Worm (Caenorhabditis elegans) whole organism, late embryonic: ENCODE data around the gene unc-7.
A peak's percentile ranks its signal among the peaks of the same experiment; 100 is the strongest.

ENCODE experiments used
- C08G9.2 ChIP-seq: sonication (generic microtip); optimal IDR thresholded peaks from 2 replicates; lab custom pipeline; 2016; ENCODE audit warnings: mild to moderate bottlenecking, missing genetic modification characterization, moderate library complexity, missing compliant biosample characterization
- F13H6.1 ChIP-seq: sonication (generic microtip); optimal IDR thresholded peaks from 2 replicates; lab custom pipeline; 2016; ENCODE audit warnings: missing genetic modification characterization, missing compliant biosample characterization
- ahr-1 ChIP-seq: sonication (generic microtip); optimal IDR thresholded peaks from 2 replicates; lab custom pipeline; 2016; ENCODE audit warnings: missing genetic modification characterization, missing compliant biosample characterization
- ama-1 ChIP-seq: fragments of 150-350 bp; optimal IDR thresholded peaks from 2 replicates; lab custom pipeline; 2014
- ceh-19 ChIP-seq: fragments of 200-800 bp; sonication (Bioruptor generic); optimal IDR thresholded peaks from 2 replicates; lab custom pipeline; 2018; ENCODE audit warnings: mild to moderate bottlenecking, missing genetic modification characterization, missing compliant biosample characterization
- ceh-34 ChIP-seq: sonication (generic microtip); optimal IDR thresholded peaks from 2 replicates; lab custom pipeline; 2016; ENCODE audit warnings: mild to moderate bottlenecking, missing genetic modification characterization, missing compliant biosample characterization
- ceh-48 ChIP-seq: sonication (generic microtip); optimal IDR thresholded peaks from 2 replicates; lab custom pipeline; 2016; ENCODE audit warnings: missing genetic modification characterization, inconsistent platforms, missing compliant biosample characterization
- ceh-9 ChIP-seq: sonication (generic microtip); optimal IDR thresholded peaks from 2 replicates; lab custom pipeline; 2016; ENCODE audit warnings: mild to moderate bottlenecking, missing genetic modification characterization, inconsistent platforms, missing compliant biosample characterization
- elt-2 ChIP-seq: sonication (generic microtip); optimal IDR thresholded peaks from 2 replicates; lab custom pipeline; 2016; ENCODE audit warnings: missing genetic modification reagents, missing genetic modification characterization, missing compliant biosample characterization
- ets-4 ChIP-seq: sonication (generic microtip); optimal IDR thresholded peaks from 2 replicates; lab custom pipeline; 2016; ENCODE audit warnings: missing genetic modification characterization, missing compliant biosample characterization
- eyg-1 ChIP-seq: sonication (generic microtip); optimal IDR thresholded peaks from 2 replicates; lab custom pipeline; 2016; ENCODE audit warnings: missing genotype, missing genetic modification characterization, missing compliant biosample characterization
- fax-1 ChIP-seq: sonication (generic microtip); optimal IDR thresholded peaks from 2 replicates; lab custom pipeline; 2016; ENCODE audit warnings: missing genotype, missing genetic modification characterization, missing compliant biosample characterization
- fkh-6 ChIP-seq: sonication (generic microtip); optimal IDR thresholded peaks from 2 replicates; lab custom pipeline; 2016; ENCODE audit warnings: missing genetic modification characterization, missing compliant biosample characterization
- gmeb-2 ChIP-seq: sonication (generic microtip); optimal IDR thresholded peaks from 2 replicates; lab custom pipeline; 2016; ENCODE audit warnings: missing genetic modification characterization, inconsistent platforms, missing compliant biosample characterization
- hlh-15 ChIP-seq: sonication (generic microtip); optimal IDR thresholded peaks from 2 replicates; lab custom pipeline; 2016; ENCODE audit warnings: missing genetic modification characterization, missing compliant biosample characterization
- hlh-30 ChIP-seq: sonication (generic microtip); optimal IDR thresholded peaks from 2 replicates; lab custom pipeline; 2017; ENCODE audit warnings: antibody characterized with exemption, missing genetic modification characterization, missing compliant biosample characterization; ENCODE audit not compliant: insufficient read depth
- lim-6 ChIP-seq: sonication (generic microtip); optimal IDR thresholded peaks from 2 replicates; lab custom pipeline; 2016; ENCODE audit warnings: missing genetic modification characterization, missing compliant biosample characterization
- lin-11 ChIP-seq: fragments of 200-800 bp; sonication (Bioruptor generic); optimal IDR thresholded peaks from 2 replicates; lab custom pipeline; 2018; ENCODE audit warnings: mild to moderate bottlenecking, missing genetic modification characterization, missing compliant biosample characterization
- madf-2 ChIP-seq: sonication (generic microtip); optimal IDR thresholded peaks from 2 replicates; lab custom pipeline; 2017; ENCODE audit warnings: missing genetic modification characterization, missing compliant biosample characterization
- nfya-1 ChIP-seq: sonication (generic microtip); optimal IDR thresholded peaks from 2 replicates; lab custom pipeline; 2017; ENCODE audit warnings: missing genetic modification characterization, mild to moderate bottlenecking, missing compliant biosample characterization, antibody characterized with exemption, moderate library complexity
- nhr-11 ChIP-seq: fragments of 150-350 bp; optimal IDR thresholded peaks from 2 replicates; lab custom pipeline; 2014; ENCODE audit warnings: missing biosample characterization, missing genetic modification characterization
- nhr-232 ChIP-seq: sonication (generic microtip); optimal IDR thresholded peaks from 2 replicates; lab custom pipeline; 2016; ENCODE audit warnings: missing genetic modification characterization, missing compliant biosample characterization
- npax-4 ChIP-seq: sonication (generic microtip); optimal IDR thresholded peaks from 2 replicates; lab custom pipeline; 2016; ENCODE audit warnings: missing genetic modification characterization, missing compliant biosample characterization
- pat-9 ChIP-seq: fragments of 200-800 bp; sonication (Bioruptor generic); optimal IDR thresholded peaks from 2 replicates; lab custom pipeline; 2018; ENCODE audit warnings: mild to moderate bottlenecking, missing genetic modification characterization, moderate library complexity, missing compliant biosample characterization
- pha-2 ChIP-seq: sonication (generic microtip); optimal IDR thresholded peaks from 2 replicates; lab custom pipeline; 2017; ENCODE audit warnings: mild to moderate bottlenecking, missing genetic modification characterization, missing compliant biosample characterization
- pha-4 ChIP-seq: fragments of 150-350 bp; optimal IDR thresholded peaks from 2 replicates; lab custom pipeline; 2018; ENCODE audit warnings: missing biosample characterization, missing genetic modification reagents, missing genetic modification characterization
- ref-2 ChIP-seq: sonication (generic microtip); optimal IDR thresholded peaks from 2 replicates; lab custom pipeline; 2016; ENCODE audit warnings: missing genetic modification characterization, missing compliant biosample characterization
- rnt-1 ChIP-seq: sonication (generic microtip); optimal IDR thresholded peaks from 2 replicates; lab custom pipeline; 2016; ENCODE audit warnings: missing genetic modification characterization, missing compliant biosample characterization
- sox-4 ChIP-seq: sonication (generic microtip); optimal IDR thresholded peaks from 2 replicates; lab custom pipeline; 2017; ENCODE audit warnings: mild to moderate bottlenecking, missing genetic modification characterization, inconsistent platforms, missing compliant biosample characterization
- syd-9 ChIP-seq: sonication (generic microtip); optimal IDR thresholded peaks from 2 replicates; lab custom pipeline; 2016; ENCODE audit warnings: mild to moderate bottlenecking, missing genetic modification characterization, moderate library complexity, missing compliant biosample characterization
- tbx-2 ChIP-seq: sonication (generic microtip); optimal IDR thresholded peaks from 2 replicates; lab custom pipeline; 2016; ENCODE audit warnings: missing genetic modification characterization, missing compliant biosample characterization
- ttx-3 ChIP-seq: sonication (generic microtip); optimal IDR thresholded peaks from 2 replicates; lab custom pipeline; 2016; ENCODE audit warnings: missing genetic modification reagents, missing genetic modification characterization, missing compliant biosample characterization
- unc-3 ChIP-seq, 2 experiments: fragments of 200-800 bp in 1 of 2; sonication (Bioruptor generic) in 1 of 2; sonication (generic microtip) in 1 of 2; conservative IDR thresholded peaks in 1 of 2; optimal IDR thresholded peaks in 1 of 2; 2 replicates each; pipeline versions ENCODE4 v1.3.6 to Lab custom; 2016 to 2022; ENCODE audit warnings: missing compliant biosample characterization in 2 of 2, missing genetic modification characterization in 2 of 2, missing genetic modification reagents in 1 of 2
- unc-42 ChIP-seq: sonication (generic microtip); optimal IDR thresholded peaks from 2 replicates; lab custom pipeline; 2016; ENCODE audit warnings: missing genotype, missing genetic modification characterization, missing compliant biosample characterization
- unc-55 ChIP-seq: sonication (generic microtip); optimal IDR thresholded peaks from 2 replicates; lab custom pipeline; 2017; ENCODE audit warnings: missing biosample characterization, missing genetic modification reagents, missing genetic modification characterization
- unc-86 ChIP-seq: sonication (generic microtip); optimal IDR thresholded peaks from 2 replicates; lab custom pipeline; 2016; ENCODE audit warnings: missing genetic modification characterization, missing compliant biosample characterization

Gene unc-7

ce11 chrX:15092775-15093386 lies 54.7 kb downstream of the unc-7 start:
- TF ChIP-seq rnt-1 (no peak), pha-2 (no peak), eyg-1 (no peak), lim-6 (no peak), madf-2 (tag; lab: Kevin White, UChicago) (no peak), hlh-30 (tag; lab: Kevin White, UChicago) (no peak), ref-2 (tag; lab: Kevin White, UChicago) (no peak), gmeb-2 (tag; lab: Kevin White, UChicago) (no peak), unc-3 (GFP tag; conservative IDR thresholded peaks at IDR 0.05; lab: Robert Waterston, UW) (no peak), unc-3 (tag; optimal IDR thresholded peaks at IDR 0.05; lab: Kevin White, UChicago) (no peak), ceh-34 (tag; lab: Kevin White, UChicago) (no peak), ets-4 (tag; lab: Kevin White, UChicago) (no peak), syd-9 (tag; lab: Kevin White, UChicago) (no peak), npax-4 (tag; lab: Kevin White, UChicago) (no peak), ttx-3 (no peak)

- TF ChIP-seq nfya-1 (tag; lab: Kevin White, UChicago) (no peak), ceh-9 (tag; lab: Kevin White, UChicago) (no peak), ahr-1 (tag; lab: Kevin White, UChicago) (no peak), hlh-15 (tag; lab: Kevin White, UChicago) (no peak), ceh-19 (GFP tag; lab: Kevin White, UChicago) (no peak), ref-2 (tag; lab: Kevin White, UChicago) (no peak), pha-4 (tag; lab: Kevin White, UChicago) (no peak), C08G9.2 (no peak), rnt-1 (no peak), unc-86 (tag; lab: Kevin White, UChicago) (no peak), hlh-30 (tag; lab: Kevin White, UChicago) (no peak), fkh-6 (tag; lab: Kevin White, UChicago) (no peak), npax-4 (tag; lab: Kevin White, UChicago) (no peak), ama-1 (lab: Kevin White, UChicago) (no peak), pat-9 (no peak), sox-4 (no peak), unc-55 (no peak), eyg-1 (no peak), nhr-11 (no peak)
These were observed 58.4 kb downstream of the unc-7 start, which contains the start of gene flr-4 for ce11 chrX:15089123-15089522. Gene flr-4, plus strand, starts transcription at chrX:15089397.

- no peak for TF ChIP-seq fax-1 (tag; lab: Kevin White, UChicago)
- no peak for TF ChIP-seq nfya-1 (tag; lab: Kevin White, UChicago)
- TF ChIP-seq tbx-2 (tag; lab: Kevin White, UChicago) = no peak
- TF ChIP-seq madf-2 (tag; lab: Kevin White, UChicago) = no peak
- no peak for TF ChIP-seq lin-11 (tag; lab: Kevin White, UChicago)
These were observed 59.8 kb downstream of the unc-7 start for ce11 chrX:15087752-15088151.

- TF ChIP-seq nhr-232 (no peak), ets-4 (tag; lab: Kevin White, UChicago) (no peak), pha-2 (no peak)
- TF ChIP-seq, all 69 proteins: peak for 0
These were observed 63.1 kb downstream of the unc-7 start, which contains the start of gene F09B12.5 for ce11 chrX:15084395-15084794. Gene F09B12.5, plus strand, starts transcription at chrX:15084695.

- TF ChIP-seq ceh-48 (tag; lab: Kevin White, UChicago) (peak; percentile 34), elt-2 (tag; lab: Kevin White, UChicago) (peak; percentile 38), F13H6.1 (tag; lab: Kevin White, UChicago) (no peak), unc-42 (tag; lab: Kevin White, UChicago) (peak; percentile 15)
These were observed 63.7 kb downstream of the unc-7 start, which contains the start of gene H40L08.1 for ce11 chrX:15083795-15084194. Gene H40L08.1, minus strand, starts transcription at chrX:15084086.
